Fruit fly (Drosophila melanogaster) Kc167 (cell line): Measurements from ENCODE around the gene nonA.

Experiments used
- Myc ChIP-seq: fragments of >200 bp; optimal IDR thresholded peaks from 2 replicates; lab custom pipeline; 2017; ENCODE audit warnings: missing external identifiers
- insv ChIP-seq: fragments of >200 bp; optimal IDR thresholded peaks from 3 replicates; lab custom pipeline; 2018; ENCODE audit warnings: missing external identifiers
- psq ChIP-seq: fragments of >200 bp; optimal IDR thresholded peaks from 2 replicates; lab custom pipeline; 2017; ENCODE audit warnings: missing external identifiers
- ttk ChIP-seq: sonication (Bioruptor generic); optimal IDR thresholded peaks from 2 replicates; lab custom pipeline; 2017; ENCODE audit warnings: missing external identifiers

- TF ChIP-seq psq (lab: Kevin White, UChicago) (no peak), ttk (lab: Kevin White, UChicago) (no peak), Myc (lab: Kevin White, UChicago) (no peak), insv (no peak)
Observed at dm6 chrX:16331562-16332233, 29.7 kb upstream of the nonA start.
